Worm (Caenorhabditis elegans) whole organism, L4 larva: ENCODE results near the gene fbxl-5.

ENCODE experiments used
- ama-1 ChIP-seq: fragments of 150-350 bp; optimal IDR thresholded peaks from 2 replicates; lab custom pipeline; 2014; ENCODE audit warnings: inconsistent platforms, mixed read lengths
- ceh-28 ChIP-seq: fragments of 150-350 bp; optimal IDR thresholded peaks from 2 replicates; lab custom pipeline; 2014; ENCODE audit warnings: missing biosample characterization, missing genetic modification reagents, missing genetic modification characterization
- ceh-44 ChIP-seq: fragments of 200-800 bp; sonication (Bioruptor generic); IDR thresholded peaks from 2 replicates; pipeline ENCODE4 v1.3.6; 2022; ENCODE audit warnings: missing genetic modification reagents, missing genetic modification characterization, missing compliant biosample characterization
- ces-1 ChIP-seq: fragments of 150-350 bp; sonication (generic microtip); optimal IDR thresholded peaks from 4 replicates; lab custom pipeline; 2014; ENCODE audit warnings: missing biosample characterization, missing genetic modification reagents, missing genetic modification characterization
- dve-1 ChIP-seq: sonication (generic microtip); optimal IDR thresholded peaks from 2 replicates; lab custom pipeline; 2017; ENCODE audit warnings: antibody characterized with exemption, mild to moderate bottlenecking, missing genetic modification characterization, missing compliant biosample characterization; ENCODE audit not compliant: insufficient read depth
- fkh-10 ChIP-seq: fragments of 150-350 bp; optimal IDR thresholded peaks from 2 replicates; lab custom pipeline; 2014; ENCODE audit warnings: missing biosample characterization, missing genetic modification reagents, missing genetic modification characterization
- fos-1 ChIP-seq: fragments of 150-350 bp; optimal IDR thresholded peaks from 2 replicates; lab custom pipeline; 2014; ENCODE audit warnings: missing biosample characterization, missing genetic modification characterization
- hlh-30 ChIP-seq: sonication (generic microtip); optimal IDR thresholded peaks from 2 replicates; lab custom pipeline; 2017; ENCODE audit warnings: antibody characterized with exemption, mild to moderate bottlenecking, missing genetic modification characterization, missing compliant biosample characterization; ENCODE audit not compliant: insufficient read depth
- mdl-1 ChIP-seq, 2 experiments: fragments of 150-350 bp in 1 of 2; sonication (generic microtip) in 1 of 2; optimal IDR thresholded peaks; 2 replicates each; lab custom pipeline; 2014 to 2017; ENCODE audit warnings: missing biosample characterization in 2 of 2, missing genetic modification characterization in 2 of 2
- nhr-76 ChIP-seq: fragments of 150-350 bp; optimal IDR thresholded peaks from 2 replicates; lab custom pipeline; 2014; ENCODE audit warnings: missing biosample characterization, missing genetic modification characterization
- pha-4 ChIP-seq, 2 experiments: fragments of 150-350 bp in 1 of 2; fragments of 200-800 bp in 1 of 2; sonication (Bioruptor generic) in 1 of 2; IDR thresholded peaks in 1 of 2; optimal IDR thresholded peaks in 1 of 2; 2 replicates each; pipeline versions ENCODE4 v1.3.6 to Lab custom; 2014 to 2022; ENCODE audit warnings: missing genetic modification characterization in 2 of 2, missing genetic modification reagents in 2 of 2, missing biosample characterization in 1 of 2, missing compliant biosample characterization in 1 of 2
- unc-62 ChIP-seq, 3 experiments: fragments of 150-350 bp in 1 of 3; sonication (generic microtip); optimal IDR thresholded peaks in 2 of 3; peaks in 1 of 3; 1 replicate in 1 of 3; 2 replicates in 2 of 3; lab custom pipeline; 2014 to 2017; ENCODE audit warnings: missing biosample characterization in 3 of 3, missing genetic modification characterization in 3 of 3, missing genetic modification reagents in 3 of 3, missing genotype in 1 of 3

DNA sequence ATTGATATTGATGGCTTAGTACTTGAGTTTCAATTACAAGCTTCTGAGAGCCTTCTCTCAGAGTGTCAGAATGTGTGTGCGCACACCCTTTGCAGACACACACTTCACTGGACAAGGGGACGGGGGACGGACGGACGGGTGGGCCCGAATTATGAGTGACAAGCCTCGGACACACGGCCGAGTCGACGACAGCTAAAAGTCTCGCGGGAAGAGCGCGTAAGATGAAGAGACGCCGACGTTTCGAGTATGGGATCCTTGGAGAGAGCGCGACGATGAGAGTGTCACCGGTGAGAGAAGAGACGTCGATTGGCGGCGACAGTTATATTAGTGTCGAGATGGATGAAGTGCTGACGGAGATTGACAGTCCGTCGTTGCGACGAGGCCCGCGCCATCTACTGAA is 3.2 kb downstream of the fbxl-5 start:
- TF ChIP-seq ama-1 (lab: Kevin White, UChicago) (no peak), ces-1 (GFP tag; lab: Kevin White, UChicago) (no peak), fkh-10 (GFP tag; lab: Kevin White, UChicago) (no peak), ceh-44 (GFP tag; lab: Robert Waterston, UW) (no peak), ceh-28 (tag; lab: Kevin White, UChicago) (no peak), hlh-30 (tag; lab: Kevin White, UChicago) (no peak), pha-4 (GFP tag; IDR thresholded peaks at IDR 0.05; lab: Robert Waterston, UW) (no peak), pha-4 (tag; optimal IDR thresholded peaks at IDR 0.05; lab: Kevin White, UChicago) (no peak), dve-1 (no peak), mdl-1 (tag; optimal IDR thresholded peaks at IDR 0.05; lab: Kevin White, UChicago) (no peak), fos-1 (tag; lab: Kevin White, UChicago) (no peak), unc-62 (GFP tag; optimal IDR thresholded peaks at IDR 0.05 in 1 of 2; lab: Kevin White, UChicago) (peak in 1 of 2 experiments; percentile 93), unc-62 (tag; optimal IDR thresholded peaks at IDR 0.05; lab: Kevin White, UChicago) (no peak), nhr-76 (tag; lab: Kevin White, UChicago) (no peak)
